Worm (Caenorhabditis elegans) whole organism, mixed stage, embryonic: Measurements from ENCODE around the gene Y94H6A.7.

Source experiments
- blmp-1 ChIP-seq: fragments of 150-350 bp; optimal IDR thresholded peaks from 2 replicates; lab custom pipeline; 2014; ENCODE audit warnings: missing biosample characterization, missing genetic modification characterization
- ceh-43 ChIP-seq: fragments of 200-800 bp; sonication (Bioruptor generic); optimal IDR thresholded peaks from 2 replicates; lab custom pipeline; 2018; ENCODE audit warnings: mild to moderate bottlenecking, missing genetic modification characterization, moderate library complexity, missing compliant biosample characterization
- cnd-1 ChIP-seq: fragments of 200-800 bp; sonication (Bioruptor generic); optimal IDR thresholded peaks from 2 replicates; lab custom pipeline; 2018; ENCODE audit warnings: mild to moderate bottlenecking, missing genetic modification characterization, missing compliant biosample characterization
- elt-1 ChIP-seq: sonication (generic microtip); optimal IDR thresholded peaks from 2 replicates; lab custom pipeline; 2017; ENCODE audit warnings: missing genetic modification characterization, mild to moderate bottlenecking, missing compliant biosample characterization, antibody characterized with exemption, moderate library complexity, borderline replicate concordance; ENCODE audit not compliant: insufficient read depth
- elt-3 ChIP-seq: fragments of 150-350 bp; optimal IDR thresholded peaks from 2 replicates; lab custom pipeline; 2014; ENCODE audit warnings: missing biosample characterization, missing genetic modification characterization
- nhr-237 ChIP-seq: fragments of 150-350 bp; optimal IDR thresholded peaks from 2 replicates; lab custom pipeline; 2014; ENCODE audit warnings: missing biosample characterization, missing genetic modification characterization
- sem-2 ChIP-seq: fragments of 200-800 bp; sonication (Bioruptor generic); optimal IDR thresholded peaks from 2 replicates; lab custom pipeline; 2018; ENCODE audit warnings: mild to moderate bottlenecking, missing genetic modification characterization, missing compliant biosample characterization
- snpc-4 ChIP-seq: fragments of 150-350 bp; optimal IDR thresholded peaks from 2 replicates; lab custom pipeline; 2014; ENCODE audit warnings: missing biosample characterization, missing genetic modification characterization
- unc-120 ChIP-seq: sonication (generic microtip); optimal IDR thresholded peaks from 2 replicates; lab custom pipeline; 2017; ENCODE audit warnings: missing genetic modification characterization, missing compliant biosample characterization; ENCODE audit not compliant: poor library complexity, severe bottlenecking
- unc-39 ChIP-seq: fragments of 150-350 bp; optimal IDR thresholded peaks from 2 replicates; lab custom pipeline; 2014; ENCODE audit warnings: missing biosample characterization, missing genetic modification characterization

DNA sequence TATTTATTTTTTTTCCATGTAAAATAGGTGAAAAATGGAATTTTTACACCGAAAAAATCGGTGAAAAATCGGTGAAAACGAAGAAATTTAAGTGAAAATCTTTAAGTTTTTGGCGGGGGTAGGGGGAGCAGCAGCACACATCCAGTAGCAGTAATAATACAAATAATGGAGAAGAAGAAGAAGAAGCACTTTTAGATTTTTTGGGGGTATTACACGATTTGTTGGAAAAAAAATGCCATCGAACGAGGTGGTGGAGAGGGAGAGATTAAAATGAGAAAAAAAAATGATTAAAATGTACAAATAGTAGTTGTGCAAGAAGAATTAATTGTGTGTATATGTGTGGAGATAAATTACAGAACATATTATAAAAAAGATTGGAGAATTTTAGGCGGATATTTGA is 38.2 kb downstream of the Y94H6A.7 start:
- TF ChIP-seq elt-3 (tag; lab: Kevin White, UChicago) (no peak), cnd-1 (tag; lab: Kevin White, UChicago) (no peak), unc-39 (tag; lab: Kevin White, UChicago) (no peak), unc-120 (tag; lab: Kevin White, UChicago) (no peak), elt-1 (tag; lab: Kevin White, UChicago) (no peak), snpc-4 (tag; lab: Kevin White, UChicago) (no peak), blmp-1 (tag; lab: Kevin White, UChicago) (no peak), sem-2 (GFP tag; lab: Kevin White, UChicago) (no peak), ceh-43 (GFP tag; lab: Kevin White, UChicago) (no peak), nhr-237 (tag; lab: Kevin White, UChicago) (no peak)
